Fruit fly (Drosophila melanogaster) whole organism, prepupa: ENCODE data around the gene CG34175.

Source experiments
- CG11902 ChIP-seq: fragments of 200-800 bp; sonication (Bioruptor generic); optimal IDR thresholded peaks from 3 replicates; lab custom pipeline; 2016; ENCODE audit warnings: missing biosample characterization, missing genetic modification characterization
- CG4318 ChIP-seq: fragments of 200-800 bp; sonication (Bioruptor generic); optimal IDR thresholded peaks from 3 replicates; lab custom pipeline; 2017; ENCODE audit warnings: missing biosample characterization, mild to moderate bottlenecking, missing genetic modification characterization
- CG6854 ChIP-seq: fragments of 200-800 bp; sonication (Bioruptor generic); optimal IDR thresholded peaks from 2 replicates; lab custom pipeline; 2017; ENCODE audit warnings: missing biosample characterization, mild to moderate bottlenecking, missing genetic modification characterization
- CG8119 ChIP-seq: fragments of 200-800 bp; sonication (Bioruptor generic); IDR thresholded peaks from 3 replicates; pipeline ENCODE4 v1.3.6; 2022; ENCODE audit warnings: missing biosample characterization, missing genetic modification characterization
- Eip93F ChIP-seq: fragments of 200-800 bp; sonication (Bioruptor generic); optimal IDR thresholded peaks from 2 replicates; lab custom pipeline; 2016; ENCODE audit warnings: missing biosample characterization, mild to moderate bottlenecking, missing genetic modification characterization
- Ets21C ChIP-seq: fragments of 200-800 bp; sonication (Bioruptor generic); optimal IDR thresholded peaks from 3 replicates; lab custom pipeline; 2016; ENCODE audit warnings: missing biosample characterization, missing genetic modification characterization
- Hr38 ChIP-seq: sonication (Bioruptor generic); optimal IDR thresholded peaks from 2 replicates; lab custom pipeline; 2016; ENCODE audit warnings: missing biosample characterization, missing genetic modification characterization
- Hr4 ChIP-seq: fragments of 200-800 bp; sonication (Bioruptor generic); optimal IDR thresholded peaks from 3 replicates; lab custom pipeline; 2016; ENCODE audit warnings: missing biosample characterization, missing genetic modification characterization
- Sox15 ChIP-seq: fragments of 200-800 bp; sonication (Bioruptor generic); optimal IDR thresholded peaks from 3 replicates; lab custom pipeline; 2016; ENCODE audit warnings: missing biosample characterization, missing genetic modification characterization
- acj6 ChIP-seq: fragments of 200-800 bp; sonication (Bioruptor generic); optimal IDR thresholded peaks from 3 replicates; lab custom pipeline; 2016; ENCODE audit warnings: missing biosample characterization, missing genetic modification characterization
- eg ChIP-seq: fragments of 200-800 bp; sonication (Bioruptor generic); IDR thresholded peaks from 3 replicates; pipeline ENCODE4 v1.3.6; 2022; ENCODE audit warnings: missing biosample characterization, missing genetic modification characterization
- net ChIP-seq: fragments of 200-800 bp; sonication (Bioruptor generic); optimal IDR thresholded peaks from 3 replicates; lab custom pipeline; 2016; ENCODE audit warnings: missing biosample characterization, missing genetic modification characterization
- topi ChIP-seq: fragments of 200-800 bp; sonication (Bioruptor generic); optimal IDR thresholded peaks from 3 replicates; lab custom pipeline; 2016; ENCODE audit warnings: missing biosample characterization, missing genetic modification characterization

DNA sequence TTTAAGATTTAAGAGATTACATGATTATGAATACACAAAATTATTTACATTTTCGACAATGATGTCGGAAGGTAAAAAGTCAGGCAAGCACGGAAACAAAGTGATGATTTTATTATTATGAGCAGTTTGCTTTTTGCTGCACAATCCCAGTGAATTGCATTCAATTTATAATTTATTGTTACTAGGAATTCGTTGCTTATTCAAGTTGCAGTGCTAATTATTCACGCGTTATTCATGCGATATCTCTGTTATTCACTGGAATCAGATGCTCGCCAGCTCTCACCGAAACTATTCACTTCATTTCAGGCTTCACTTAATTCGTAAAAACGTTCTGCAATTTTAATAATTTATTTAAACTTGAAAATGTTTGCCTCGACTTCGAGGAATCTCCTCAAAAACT is 44.0 kb upstream of the CG34175 start:
- TF ChIP-seq Hr38 (GFP tag; lab: Kevin White, UChicago) (no peak), topi (GFP tag; lab: Kevin White, UChicago) (no peak), Ets21C (GFP tag; lab: Kevin White, UChicago) (no peak), net (GFP tag; lab: Kevin White, UChicago) (no peak), Eip93F (GFP tag; lab: Kevin White, UChicago) (no peak), CG6854 (no peak), Hr4 (GFP tag; lab: Kevin White, UChicago) (no peak), CG4318 (no peak), Sox15 (GFP tag; lab: Kevin White, UChicago) (no peak), CG11902 (GFP tag; lab: Kevin White, UChicago) (no peak), acj6 (GFP tag; lab: Kevin White, UChicago) (no peak), CG8119 (GFP tag; lab: Robert Waterston, UW) (no peak), eg (GFP tag; lab: Robert Waterston, UW) (no peak)
